Worm (Caenorhabditis elegans): ENCODE results near the gene F08G12.5.
A peak's percentile ranks its signal among the peaks of the same experiment; 100 is the strongest.

The F08G12.5 gene

ce11 chrX:11299642-11300307 is 10.3 kb downstream of the F08G12.5 start, which contains the start of the genes snrp-40.1 and F08G12.3 (continued):
- peak; percentile 68 for TF ChIP-seq ref-2 (tag; optimal IDR thresholded peaks at IDR 0.05)
- TF ChIP-seq hlh-13 (GFP tag; optimal IDR thresholded peaks at IDR 0.05) = no peak
- TF ChIP-seq ceh-22 (tag; optimal IDR thresholded peaks at IDR 0.05) = no peak
- no peak for TF ChIP-seq pat-9 (tag; optimal IDR thresholded peaks at IDR 0.05)
- peak; percentile 62 for TF ChIP-seq elt-2 (tag; optimal IDR thresholded peaks at IDR 0.05)
- peak; percentile 85 for TF ChIP-seq ceh-34 (tag; optimal IDR thresholded peaks at IDR 0.05)
- no peak for TF ChIP-seq ceh-45 (GFP tag; IDR thresholded peaks at IDR 0.05)
- no peak for TF ChIP-seq ttx-3 (tag; optimal IDR thresholded peaks at IDR 0.05)
- peak; percentile 84 for TF ChIP-seq ceh-18 (tag; optimal IDR thresholded peaks at IDR 0.05)
- no peak for TF ChIP-seq zip-5 (tag; optimal IDR thresholded peaks at IDR 0.05)
- TF ChIP-seq lin-11 (tag; optimal IDR thresholded peaks at IDR 0.05) = no peak
- no peak for TF ChIP-seq fax-1 (tag; optimal IDR thresholded peaks at IDR 0.05)
- TF ChIP-seq hlh-15 (tag; optimal IDR thresholded peaks at IDR 0.05) = no peak
- no peak for TF ChIP-seq ceh-30 (tag; optimal IDR thresholded peaks at IDR 0.05)
- TF ChIP-seq dve-1 (tag; optimal IDR thresholded peaks at IDR 0.05) = no peak
- TF ChIP-seq ztf-16 (tag; optimal IDR thresholded peaks at IDR 0.05) = no peak
- no peak for TF ChIP-seq unc-86 (tag; optimal IDR thresholded peaks at IDR 0.05)
- peak; percentile 80 for TF ChIP-seq unc-55 (GFP tag; optimal IDR thresholded peaks at IDR 0.05)
- no peak for TF ChIP-seq Y22D7AL.16 (tag; optimal IDR thresholded peaks at IDR 0.05)
- TF ChIP-seq elt-4 (tag; optimal IDR thresholded peaks at IDR 0.05) = no peak
- no peak for TF ChIP-seq F13H6.1 (tag; optimal IDR thresholded peaks at IDR 0.05)
- TF ChIP-seq sox-2 (GFP tag; IDR thresholded peaks at IDR 0.05) = no peak
- no peak for TF ChIP-seq ceh-24 (tag; optimal IDR thresholded peaks at IDR 0.05)
- peak; percentile 61 for TF ChIP-seq hlh-6 (tag; optimal IDR thresholded peaks at IDR 0.05)
- TF ChIP-seq ceh-31 (tag; optimal IDR thresholded peaks at IDR 0.05) = peak; percentile 82
- peak; percentile 54 for TF ChIP-seq ceh-2 (tag; optimal IDR thresholded peaks at IDR 0.05)
- peak; percentile 55 for TF ChIP-seq ets-4 (tag; optimal IDR thresholded peaks at IDR 0.05)
- peak; percentile 41 for TF ChIP-seq unc-42 (tag; optimal IDR thresholded peaks at IDR 0.05)
- TF ChIP-seq K02D7.2 (tag; optimal IDR thresholded peaks at IDR 0.05) = no peak
- TF ChIP-seq nfya-1 (tag; optimal IDR thresholded peaks at IDR 0.05) = peak; percentile 83

ce11 chrX:11296683-11297365 is 13.3 kb downstream of the F08G12.5 start, which contains the start of gene inx-2:
inx-2 (minus strand) TSS chrX:11296733.
- peak; percentile 44 for TF ChIP-seq elt-2 (tag; optimal IDR thresholded peaks at IDR 0.05)
- no peak for TF ChIP-seq unc-42 (tag; optimal IDR thresholded peaks at IDR 0.05)
- peak; percentile 36 for TF ChIP-seq hlh-30 (tag; optimal IDR thresholded peaks at IDR 0.05; ENCODE audit: insufficient read depth)
- TF ChIP-seq ceh-6 (GFP tag; optimal IDR thresholded peaks at IDR 0.05) = no peak
- TF ChIP-seq ahr-1 (tag; optimal IDR thresholded peaks at IDR 0.05) = no peak
- peak; percentile 36 for TF ChIP-seq ceh-31 (tag; optimal IDR thresholded peaks at IDR 0.05)
- no peak for TF ChIP-seq ets-4 (tag; optimal IDR thresholded peaks at IDR 0.05)
- TF ChIP-seq hlh-13 (GFP tag; optimal IDR thresholded peaks at IDR 0.05) = no peak
- TF ChIP-seq tbx-2 (tag; optimal IDR thresholded peaks at IDR 0.05) = peak; percentile 63
- TF ChIP-seq lin-11 (tag; optimal IDR thresholded peaks at IDR 0.05) = no peak
- TF ChIP-seq pax-1 (tag; optimal IDR thresholded peaks at IDR 0.05) = peak; percentile 48
- peak; percentile 50 for TF ChIP-seq sdc-2 (tag; optimal IDR thresholded peaks at IDR 0.05)
- TF ChIP-seq hlh-6 (tag; optimal IDR thresholded peaks at IDR 0.05) = no peak
- TF ChIP-seq eyg-1 (tag; optimal IDR thresholded peaks at IDR 0.05) = no peak
- no peak for TF ChIP-seq ref-2 (tag; optimal IDR thresholded peaks at IDR 0.05)
- peak; percentile 19 for TF ChIP-seq ceh-34 (tag; optimal IDR thresholded peaks at IDR 0.05)
- no peak for TF ChIP-seq ama-1 (optimal IDR thresholded peaks at IDR 0.05)
- TF ChIP-seq ceh-19 (GFP tag; optimal IDR thresholded peaks at IDR 0.05) = no peak
